Worm (Caenorhabditis elegans) whole organism, midembryonic: ENCODE data around the gene rgs-7.

Source experiments
- T22C8.4 ChIP-seq: fragments of 200-800 bp; sonication (Bioruptor generic); IDR thresholded peaks from 2 replicates; pipeline ENCODE4 v1.3.6; 2022; ENCODE audit warnings: missing genetic modification characterization, missing compliant biosample characterization
- cog-1 ChIP-seq: sonication (generic microtip); optimal IDR thresholded peaks from 2 replicates; lab custom pipeline; 2016; ENCODE audit warnings: missing genetic modification characterization, missing compliant biosample characterization
- flt-1 ChIP-seq: fragments of 200-800 bp; sonication (Bioruptor generic); IDR thresholded peaks from 2 replicates; pipeline ENCODE4 v1.3.6; 2022; ENCODE audit warnings: missing genetic modification characterization, missing compliant biosample characterization
- klf-2 ChIP-seq: fragments of 200-800 bp; sonication (Bioruptor generic); conservative IDR thresholded peaks from 2 replicates; pipeline ENCODE4 v1.3.6; 2022; ENCODE audit warnings: missing genetic modification reagents, missing genetic modification characterization, missing compliant biosample characterization
- med-1 ChIP-seq: sonication (generic microtip); optimal IDR thresholded peaks from 2 replicates; lab custom pipeline; 2017; ENCODE audit warnings: missing genetic modification characterization, mild to moderate bottlenecking, missing compliant biosample characterization, antibody characterized with exemption, missing genetic modification reagents; ENCODE audit not compliant: insufficient read depth
- ref-1 ChIP-seq: fragments of 200-800 bp; sonication (Bioruptor generic); conservative IDR thresholded peaks from 2 replicates; pipeline ENCODE4 v1.3.6; 2022; ENCODE audit warnings: missing genetic modification reagents, missing genetic modification characterization, missing compliant biosample characterization
- tab-1 ChIP-seq: fragments of 200-800 bp; sonication (Bioruptor generic); IDR thresholded peaks from 2 replicates; pipeline ENCODE4 v1.3.6; 2022; ENCODE audit warnings: missing genetic modification characterization, missing compliant biosample characterization
- ztf-23 ChIP-seq: fragments of 200-800 bp; sonication (Bioruptor generic); IDR thresholded peaks from 2 replicates; pipeline ENCODE4 v1.3.6; 2022; ENCODE audit warnings: missing genetic modification reagents, missing genetic modification characterization, missing compliant biosample characterization
- ztf-29 ChIP-seq: fragments of 200-800 bp; sonication (Bioruptor generic); IDR thresholded peaks from 2 replicates; pipeline ENCODE4 v1.3.6; 2022; ENCODE audit warnings: missing genetic modification reagents, missing genetic modification characterization, missing compliant biosample characterization

Gene rgs-7

ce11 chrX:3542242-3542641, at the start of gene rgs-7:
Gene rgs-7, plus strand, starts transcription at chrX:3542542.
- no peak for TF ChIP-seq ztf-23 (GFP tag; lab: Robert Waterston, UW)
- TF ChIP-seq tab-1, result no peak
- TF ChIP-seq cog-1 (tag; lab: Kevin White, UChicago), result no peak
- no peak for TF ChIP-seq ztf-29
- no peak for TF ChIP-seq med-1 (GFP tag; lab: Kevin White, UChicago)
- no peak for TF ChIP-seq klf-2 (GFP tag; lab: Robert Waterston, UW)
- no peak for TF ChIP-seq flt-1 (GFP tag; lab: Robert Waterston, UW)
- no peak for TF ChIP-seq ref-1 (GFP tag; lab: Robert Waterston, UW)
- no peak for TF ChIP-seq T22C8.4 (GFP tag; lab: Robert Waterston, UW)

ce11 chrX:3494634-3495033, 47.7 kb upstream of the rgs-7 start:
- TF ChIP-seq med-1 (GFP tag; lab: Kevin White, UChicago) (no peak), tab-1 (no peak), ref-1 (GFP tag; lab: Robert Waterston, UW) (no peak), ztf-23 (GFP tag; lab: Robert Waterston, UW) (no peak), klf-2 (GFP tag; lab: Robert Waterston, UW) (no peak), T22C8.4 (GFP tag; lab: Robert Waterston, UW) (no peak), cog-1 (tag; lab: Kevin White, UChicago) (no peak), ztf-29 (no peak), flt-1 (GFP tag; lab: Robert Waterston, UW) (no peak)

DNA sequence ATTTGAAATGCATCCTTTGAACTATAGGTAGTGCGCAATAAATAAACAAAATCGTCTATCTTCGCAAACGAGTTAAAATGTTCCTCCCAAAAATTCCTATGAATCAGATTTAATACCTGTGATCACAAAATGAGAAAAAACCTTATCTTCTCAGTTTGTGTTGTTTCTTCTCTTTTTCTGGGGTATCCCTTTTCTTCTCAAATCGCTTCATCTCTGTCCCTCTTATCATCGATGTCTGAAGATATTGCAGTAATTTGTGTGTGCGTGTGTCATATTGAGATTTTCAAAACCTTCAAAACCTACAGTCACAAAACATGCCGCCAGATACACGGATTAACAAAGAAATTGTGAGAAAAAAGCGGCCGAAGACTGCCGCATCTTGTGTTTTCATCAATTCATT, 46.6 kb upstream of the rgs-7 start, which contains the start of gene glt-1:
TSS of gene glt-1 (plus strand) at position 251 of the 400 bp plus-strand sequence.
- no peak for TF ChIP-seq tab-1

DNA sequence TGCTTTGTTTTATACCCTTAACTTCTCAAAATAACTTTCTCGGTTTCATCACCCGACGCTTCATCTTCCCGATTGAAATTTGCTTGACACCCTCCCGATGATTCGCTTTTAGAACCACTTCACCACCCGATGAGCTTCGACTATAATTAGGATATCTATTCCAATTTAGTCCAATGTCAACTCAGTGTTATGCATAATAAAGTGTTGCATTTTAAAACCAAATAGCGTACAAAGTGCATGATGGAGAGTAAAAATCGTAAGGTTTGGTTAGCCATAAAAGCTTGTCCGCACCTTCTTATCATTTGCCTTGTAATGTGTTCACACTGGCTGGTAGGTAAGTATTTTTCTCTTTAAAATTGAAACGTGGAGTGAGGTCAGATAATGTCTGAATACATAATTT, 43.4 kb upstream of the rgs-7 start, which contains the start of gene C12D12.1:
TSS of gene C12D12.1 (plus strand) at position 301 of the 400 bp plus-strand sequence.
- TF ChIP-seq ref-1 (GFP tag; lab: Robert Waterston, UW), result no peak
- TF ChIP-seq med-1 (GFP tag; lab: Kevin White, UChicago), result no peak
- TF ChIP-seq flt-1 (GFP tag; lab: Robert Waterston, UW), result no peak
- no peak for TF ChIP-seq klf-2 (GFP tag; lab: Robert Waterston, UW)
- TF ChIP-seq T22C8.4 (GFP tag; lab: Robert Waterston, UW), result no peak
- TF ChIP-seq tab-1, result no peak
- no peak for TF ChIP-seq cog-1 (tag; lab: Kevin White, UChicago)
- TF ChIP-seq ztf-23 (GFP tag; lab: Robert Waterston, UW), result no peak
- TF ChIP-seq ztf-29, result no peak

- TF ChIP-seq flt-1 (GFP tag; lab: Robert Waterston, UW) (no peak), T22C8.4 (GFP tag; lab: Robert Waterston, UW) (no peak), tab-1 (no peak), med-1 (GFP tag; lab: Kevin White, UChicago) (no peak), ztf-23 (GFP tag; lab: Robert Waterston, UW) (no peak), ref-1 (GFP tag; lab: Robert Waterston, UW) (no peak), klf-2 (GFP tag; lab: Robert Waterston, UW) (no peak), ztf-29 (no peak), cog-1 (tag; lab: Kevin White, UChicago) (no peak)
Observed at ce11 chrX:3499867-3500266, 42.5 kb upstream of the rgs-7 start.

DNA sequence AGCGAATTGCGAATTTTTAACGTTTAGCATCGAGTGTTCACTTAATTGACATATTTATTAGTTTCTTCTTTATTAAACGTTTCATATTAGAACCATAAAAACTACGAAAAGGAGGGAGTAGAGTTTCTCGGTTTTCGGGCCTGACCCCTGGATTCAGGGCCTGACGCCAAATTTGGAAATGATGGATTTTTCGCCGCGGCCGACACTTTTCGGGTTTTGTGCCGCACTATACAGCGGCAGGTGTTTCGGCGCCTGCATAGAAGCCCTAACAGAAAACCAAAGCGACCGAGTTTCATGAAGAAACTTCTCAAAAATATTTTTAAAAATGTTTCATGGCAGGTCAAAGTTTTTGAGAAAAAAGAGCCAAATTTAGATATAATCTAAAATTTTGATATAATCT, 42.0 kb upstream of the rgs-7 start:
- no peak for TF ChIP-seq cog-1 (tag; lab: Kevin White, UChicago)
- TF ChIP-seq T22C8.4 (GFP tag; lab: Robert Waterston, UW), result no peak
- TF ChIP-seq tab-1, result no peak
- TF ChIP-seq med-1 (GFP tag; lab: Kevin White, UChicago), result no peak
- no peak for TF ChIP-seq ztf-29
- TF ChIP-seq ztf-23 (GFP tag; lab: Robert Waterston, UW), result no peak
- TF ChIP-seq flt-1 (GFP tag; lab: Robert Waterston, UW), result no peak
- TF ChIP-seq ref-1 (GFP tag; lab: Robert Waterston, UW), result no peak
- no peak for TF ChIP-seq klf-2 (GFP tag; lab: Robert Waterston, UW)

ce11 chrX:3500903-3501302, 41.4 kb upstream of the rgs-7 start:
- TF ChIP-seq flt-1 (GFP tag; lab: Robert Waterston, UW), result no peak
- TF ChIP-seq med-1 (GFP tag; lab: Kevin White, UChicago), result no peak
- TF ChIP-seq ref-1 (GFP tag; lab: Robert Waterston, UW), result no peak
- TF ChIP-seq ztf-23 (GFP tag; lab: Robert Waterston, UW), result no peak
- TF ChIP-seq ztf-29, result no peak
- no peak for TF ChIP-seq klf-2 (GFP tag; lab: Robert Waterston, UW)
- TF ChIP-seq cog-1 (tag; lab: Kevin White, UChicago), result no peak
- TF ChIP-seq tab-1, result no peak
- no peak for TF ChIP-seq T22C8.4 (GFP tag; lab: Robert Waterston, UW)

DNA sequence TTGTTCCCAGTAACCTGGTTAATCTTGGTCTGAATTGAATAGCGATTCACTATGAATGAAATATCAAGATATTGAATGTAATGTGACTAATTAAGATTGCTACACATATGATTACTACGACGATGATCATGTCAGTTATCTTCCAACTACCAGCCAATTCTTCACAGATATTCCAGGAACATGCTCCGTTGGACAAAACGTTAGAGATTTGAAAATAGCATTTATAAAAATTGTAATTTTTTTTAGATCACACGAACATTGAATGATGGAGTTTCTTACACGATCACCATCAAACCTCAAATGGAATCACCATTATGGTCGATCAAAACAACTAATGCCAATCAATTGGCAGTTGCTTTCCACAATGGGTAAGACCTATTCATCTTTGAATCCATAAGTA, 39.3 kb upstream of the rgs-7 start:
- no peak for TF ChIP-seq klf-2 (GFP tag; lab: Robert Waterston, UW)
- no peak for TF ChIP-seq med-1 (GFP tag; lab: Kevin White, UChicago)
- no peak for TF ChIP-seq cog-1 (tag; lab: Kevin White, UChicago)
- no peak for TF ChIP-seq ref-1 (GFP tag; lab: Robert Waterston, UW)
- no peak for TF ChIP-seq ztf-23 (GFP tag; lab: Robert Waterston, UW)
- TF ChIP-seq tab-1, result no peak
- no peak for TF ChIP-seq ztf-29
- no peak for TF ChIP-seq flt-1 (GFP tag; lab: Robert Waterston, UW)
- no peak for TF ChIP-seq T22C8.4 (GFP tag; lab: Robert Waterston, UW)

ce11 chrX:3505062-3505461, 37.3 kb upstream of the rgs-7 start:
- TF ChIP-seq flt-1 (GFP tag; lab: Robert Waterston, UW) (no peak), ztf-23 (GFP tag; lab: Robert Waterston, UW) (no peak), klf-2 (GFP tag; lab: Robert Waterston, UW) (no peak), T22C8.4 (GFP tag; lab: Robert Waterston, UW) (no peak), cog-1 (tag; lab: Kevin White, UChicago) (no peak), ref-1 (GFP tag; lab: Robert Waterston, UW) (no peak), tab-1 (no peak), ztf-29 (no peak), med-1 (GFP tag; lab: Kevin White, UChicago) (no peak)
